Worm (Caenorhabditis elegans) whole organism, mixed stage, embryonic: ENCODE results near the gene T21D12.14.

Experiments used
- blmp-1 ChIP-seq: fragments of 150-350 bp; optimal IDR thresholded peaks from 2 replicates; lab custom pipeline; 2014; ENCODE audit warnings: missing biosample characterization, missing genetic modification characterization
- cnd-1 ChIP-seq: fragments of 200-800 bp; sonication (Bioruptor generic); optimal IDR thresholded peaks from 2 replicates; lab custom pipeline; 2018; ENCODE audit warnings: mild to moderate bottlenecking, missing genetic modification characterization, missing compliant biosample characterization
- drap-1 ChIP-seq: fragments of 200-800 bp; sonication (Bioruptor generic); optimal IDR thresholded peaks from 3 replicates; lab custom pipeline; 2018; ENCODE audit warnings: mild to moderate bottlenecking, missing genetic modification characterization, missing compliant biosample characterization
- elt-3 ChIP-seq: fragments of 150-350 bp; optimal IDR thresholded peaks from 2 replicates; lab custom pipeline; 2014; ENCODE audit warnings: missing biosample characterization, missing genetic modification characterization
- flh-1 ChIP-seq: fragments of 200-800 bp; sonication (Bioruptor generic); optimal IDR thresholded peaks from 2 replicates; lab custom pipeline; 2018; ENCODE audit warnings: mild to moderate bottlenecking, missing genetic modification characterization, moderate library complexity, missing compliant biosample characterization
- lin-13 ChIP-seq: fragments of 150-350 bp; optimal IDR thresholded peaks from 2 replicates; lab custom pipeline; 2014; ENCODE audit warnings: missing biosample characterization, missing genetic modification characterization
- lsy-2 ChIP-seq: fragments of 150-350 bp; optimal IDR thresholded peaks from 2 replicates; lab custom pipeline; 2014; ENCODE audit warnings: missing biosample characterization, missing genetic modification characterization
- nhr-237 ChIP-seq: fragments of 150-350 bp; optimal IDR thresholded peaks from 2 replicates; lab custom pipeline; 2014; ENCODE audit warnings: missing biosample characterization, missing genetic modification characterization
- pha-4 ChIP-seq: fragments of 150-350 bp; optimal IDR thresholded peaks from 2 replicates; lab custom pipeline; 2018; ENCODE audit warnings: missing biosample characterization, missing genetic modification reagents, missing genetic modification characterization
- ztf-11 ChIP-seq: fragments of 150-350 bp; optimal IDR thresholded peaks from 2 replicates; lab custom pipeline; 2014; ENCODE audit warnings: missing biosample characterization, missing genetic modification characterization

- TF ChIP-seq lin-13 (tag; lab: Kevin White, UChicago) (no peak), nhr-237 (tag; lab: Kevin White, UChicago) (no peak), elt-3 (tag; lab: Kevin White, UChicago) (no peak), ztf-11 (tag; lab: Kevin White, UChicago) (no peak), cnd-1 (tag; lab: Kevin White, UChicago) (no peak), drap-1 (GFP tag; lab: Kevin White, UChicago) (no peak), flh-1 (no peak), lsy-2 (tag; lab: Kevin White, UChicago) (no peak), pha-4 (tag; lab: Kevin White, UChicago) (no peak), blmp-1 (tag; lab: Kevin White, UChicago) (no peak)
These were observed 35.5 kb downstream of the T21D12.14 start, which contains the start of gene grl-19 for ce11 chrIV:252454-252853.
